Fruit fly (Drosophila melanogaster) whole organism, embryonic: ENCODE data around the gene natalisin.

Experiments
- Abd-B ChIP-seq: fragments of 200-800 bp; sonication (Bioruptor generic); optimal IDR thresholded peaks from 2 replicates; lab custom pipeline; 2018; ENCODE audit warnings: missing biosample characterization, mild to moderate bottlenecking, missing genetic modification characterization, moderate library complexity
- Asciz ChIP-seq: fragments of 200-800 bp; sonication (Bioruptor generic); optimal IDR thresholded peaks from 2 replicates; lab custom pipeline; 2017; ENCODE audit warnings: missing biosample characterization, mild to moderate bottlenecking, missing genetic modification characterization, missing genetic modification reagents
- B-H1 ChIP-seq: fragments of 200-800 bp; sonication (Bioruptor generic); IDR thresholded peaks from 3 replicates; pipeline ENCODE4 v1.3.6; 2022; ENCODE audit warnings: missing biosample characterization, missing genetic modification characterization
- Blimp-1 ChIP-seq: fragments of 200-800 bp; sonication (Bioruptor generic); optimal IDR thresholded peaks from 3 replicates; lab custom pipeline; 2018; ENCODE audit warnings: missing biosample characterization, missing genetic modification characterization, mild to moderate bottlenecking, moderate library complexity, missing genetic modification reagents
- CG10431 ChIP-seq: fragments of 200-800 bp; sonication (Bioruptor generic); optimal IDR thresholded peaks from 3 replicates; lab custom pipeline; 2018; ENCODE audit warnings: missing biosample characterization, mild to moderate bottlenecking, missing genetic modification characterization
- CG10462 ChIP-seq: fragments of 200-800 bp; sonication (Bioruptor generic); optimal IDR thresholded peaks from 2 replicates; lab custom pipeline; 2016; ENCODE audit warnings: missing biosample characterization, missing genetic modification characterization
- CG13894 ChIP-seq: fragments of 200-800 bp; sonication (Bioruptor generic); optimal IDR thresholded peaks from 3 replicates; lab custom pipeline; 2018; ENCODE audit warnings: missing biosample characterization, mild to moderate bottlenecking, missing genetic modification characterization, moderate library complexity
- CG14014 ChIP-seq: fragments of 200-800 bp; sonication (Bioruptor generic); IDR thresholded peaks from 2 replicates; pipeline ENCODE4 v1.3.6; 2022; ENCODE audit warnings: missing biosample characterization, missing genetic modification characterization
- CG16813 ChIP-seq: fragments of 200-800 bp; sonication (Bioruptor generic); IDR thresholded peaks from 3 replicates; pipeline ENCODE4 v1.3.6; 2022; ENCODE audit warnings: missing biosample characterization, missing genetic modification characterization; ENCODE audit not compliant: partially characterized antibody
- CG17612 ChIP-seq: fragments of 200-800 bp; sonication (Bioruptor generic); IDR thresholded peaks from 2 replicates; pipeline ENCODE4 v1.3.6; 2022; ENCODE audit warnings: missing biosample characterization, missing genetic modification characterization
- CG17912 ChIP-seq: fragments of 200-800 bp; sonication (Bioruptor generic); optimal IDR thresholded peaks from 2 replicates; lab custom pipeline; 2018; ENCODE audit warnings: missing biosample characterization, mild to moderate bottlenecking, missing genetic modification characterization
- CG18262 ChIP-seq: fragments of 200-800 bp; optimal IDR thresholded peaks from 3 replicates; lab custom pipeline; 2019; ENCODE audit warnings: missing biosample characterization, mild to moderate bottlenecking, missing genetic modification characterization, moderate library complexity
- CG18619 ChIP-seq: fragments of 200-800 bp; sonication (Bioruptor generic); optimal IDR thresholded peaks from 3 replicates; lab custom pipeline; 2017; ENCODE audit warnings: missing biosample characterization, mild to moderate bottlenecking, missing genetic modification characterization
- CG2120 ChIP-seq: fragments of 200-800 bp; sonication (Bioruptor generic); optimal IDR thresholded peaks from 3 replicates; lab custom pipeline; 2016; ENCODE audit warnings: missing biosample characterization, missing genetic modification characterization
- CG2199 ChIP-seq: fragments of 200-800 bp; sonication (Bioruptor generic); IDR thresholded peaks from 3 replicates; pipeline ENCODE4 v1.3.6; 2022; ENCODE audit warnings: missing biosample characterization, missing genetic modification characterization
- CG4282 ChIP-seq: fragments of 200-800 bp; sonication (Bioruptor generic); optimal IDR thresholded peaks from 2 replicates; lab custom pipeline; 2016; ENCODE audit warnings: missing biosample characterization, missing genetic modification characterization
- CG8765 ChIP-seq: fragments of 200-800 bp; sonication (Bioruptor generic); IDR thresholded peaks from 2 replicates; pipeline ENCODE4 v1.3.6; 2022; ENCODE audit warnings: missing biosample characterization, missing genetic modification characterization
- CTCF ChIP-seq: fragments of 200-800 bp; sonication (Bioruptor generic); optimal IDR thresholded peaks from 2 replicates; lab custom pipeline; 2017; ENCODE audit warnings: missing biosample characterization, mild to moderate bottlenecking, missing genetic modification characterization, moderate library complexity
- Dek ChIP-seq: fragments of 200-800 bp; sonication (Bioruptor generic); optimal IDR thresholded peaks from 3 replicates; lab custom pipeline; 2019; ENCODE audit warnings: missing biosample characterization, mild to moderate bottlenecking, missing genetic modification characterization, moderate library complexity
- Dip2 ChIP-seq: fragments of 200-800 bp; sonication (Bioruptor generic); IDR thresholded peaks from 2 replicates; pipeline ENCODE4 v1.3.6; 2022; ENCODE audit warnings: missing biosample characterization, missing genetic modification characterization
- Dll ChIP-seq: fragments of 200-800 bp; sonication (Bioruptor generic); IDR thresholded peaks from 4 replicates; pipeline ENCODE4 v1.3.6; 2022; ENCODE audit warnings: missing biosample characterization, missing genetic modification characterization; ENCODE audit not compliant: partially characterized antibody
- Dp ChIP-seq: fragments of 200-800 bp; sonication (Bioruptor generic); optimal IDR thresholded peaks from 2 replicates; lab custom pipeline; 2018; ENCODE audit warnings: missing biosample characterization, mild to moderate bottlenecking, missing genetic modification characterization, moderate library complexity
- Elba2 ChIP-seq: fragments of 200-800 bp; sonication (Bioruptor generic); optimal IDR thresholded peaks from 3 replicates; lab custom pipeline; 2016; ENCODE audit warnings: missing biosample characterization, missing genetic modification characterization
- H15 ChIP-seq: fragments of 200-800 bp; sonication (Bioruptor generic); IDR thresholded peaks from 3 replicates; pipeline ENCODE4 v1.3.6; 2022; ENCODE audit warnings: missing biosample characterization, missing genetic modification characterization
- Hey ChIP-seq: fragments of 200-800 bp; sonication (Bioruptor generic); optimal IDR thresholded peaks from 3 replicates; lab custom pipeline; 2018; ENCODE audit warnings: missing biosample characterization, mild to moderate bottlenecking, missing genetic modification characterization
- MBD-R2 ChIP-seq: fragments of 200-800 bp; sonication (Bioruptor generic); IDR thresholded peaks from 2 replicates; pipeline ENCODE4 v1.3.6; 2022; ENCODE audit warnings: missing biosample characterization, missing genetic modification characterization
- Mrtf ChIP-seq: fragments of 200-800 bp; sonication (Bioruptor generic); IDR thresholded peaks from 3 replicates; pipeline ENCODE4 v1.3.6; 2022; ENCODE audit warnings: missing biosample characterization, missing genetic modification characterization
- Myb ChIP-seq: fragments of 200-800 bp; sonication (Bioruptor generic); optimal IDR thresholded peaks from 2 replicates; lab custom pipeline; 2016; ENCODE audit warnings: missing biosample characterization, missing genetic modification characterization
- NC2β ChIP-seq: fragments of 200-800 bp; sonication (Bioruptor generic); optimal IDR thresholded peaks from 2 replicates; lab custom pipeline; 2016; ENCODE audit warnings: missing biosample characterization, missing genetic modification characterization
- Oli ChIP-seq: fragments of 200-800 bp; sonication (Bioruptor generic); optimal IDR thresholded peaks from 2 replicates; lab custom pipeline; 2018; ENCODE audit warnings: missing biosample characterization, mild to moderate bottlenecking, missing genetic modification characterization, moderate library complexity
- Rx ChIP-seq: fragments of 200-800 bp; sonication (Bioruptor generic); IDR thresholded peaks from 2 replicates; pipeline ENCODE4 v1.3.6; 2022; ENCODE audit warnings: missing biosample characterization, missing genetic modification characterization
- Ssrp ChIP-seq: fragments of 200-800 bp; sonication (Bioruptor generic); optimal IDR thresholded peaks from 2 replicates; lab custom pipeline; 2018; ENCODE audit warnings: missing biosample characterization, mild to moderate bottlenecking, missing genetic modification characterization, moderate library complexity
- ato ChIP-seq: fragments of 200-800 bp; sonication (Bioruptor generic); IDR thresholded peaks from 2 replicates; pipeline ENCODE4 v1.3.6; 2022; ENCODE audit warnings: missing biosample characterization, missing genetic modification characterization; ENCODE audit not compliant: partially characterized antibody
- dm ChIP-seq: fragments of 200-800 bp; sonication (Bioruptor generic); optimal IDR thresholded peaks from 3 replicates; lab custom pipeline; 2016; ENCODE audit warnings: missing biosample characterization, missing genetic modification characterization
- en ChIP-seq: fragments of 200-800 bp; sonication (Bioruptor generic); optimal IDR thresholded peaks from 2 replicates; lab custom pipeline; 2016; ENCODE audit warnings: missing biosample characterization, missing genetic modification characterization
- fru ChIP-seq: fragments of >200 bp; optimal IDR thresholded peaks from 2 replicates; lab custom pipeline; 2017
- grau ChIP-seq: fragments of 200-800 bp; optimal IDR thresholded peaks from 3 replicates; lab custom pipeline; 2019; ENCODE audit warnings: missing biosample characterization, mild to moderate bottlenecking, missing genetic modification characterization, moderate library complexity
- hbn ChIP-seq: fragments of 200-800 bp; sonication (Bioruptor generic); IDR thresholded peaks from 2 replicates; pipeline ENCODE4 v1.3.6; 2022; ENCODE audit warnings: missing biosample characterization, missing genetic modification characterization; ENCODE audit not compliant: partially characterized antibody
- kay ChIP-seq: fragments of 200-800 bp; sonication (Bioruptor generic); optimal IDR thresholded peaks from 2 replicates; lab custom pipeline; 2016; ENCODE audit warnings: missing biosample characterization, missing genetic modification characterization
- lbe ChIP-seq: fragments of 200-800 bp; sonication (Bioruptor generic); optimal IDR thresholded peaks from 2 replicates; lab custom pipeline; 2016; ENCODE audit warnings: missing biosample characterization, mild to moderate bottlenecking, missing genetic modification characterization
- mirr ChIP-seq: fragments of 200-800 bp; sonication (Bioruptor generic); optimal IDR thresholded peaks from 3 replicates; lab custom pipeline; 2018; ENCODE audit warnings: missing biosample characterization, mild to moderate bottlenecking, missing genetic modification characterization
- onecut ChIP-seq: fragments of 200-800 bp; sonication (Bioruptor generic); IDR thresholded peaks from 2 replicates; pipeline ENCODE4 v1.3.6; 2022; ENCODE audit warnings: missing biosample characterization, missing genetic modification characterization
- pb ChIP-seq: fragments of 200-800 bp; sonication (Bioruptor generic); optimal IDR thresholded peaks from 3 replicates; lab custom pipeline; 2016; ENCODE audit warnings: missing biosample characterization, missing genetic modification characterization
- ro ChIP-seq: fragments of 200-800 bp; sonication (Bioruptor generic); IDR thresholded peaks from 2 replicates; pipeline ENCODE4 v1.3.6; 2022; ENCODE audit warnings: missing biosample characterization, missing genetic modification characterization
- sens-2 ChIP-seq: fragments of 200-800 bp; sonication (Bioruptor generic); IDR thresholded peaks from 2 replicates; pipeline ENCODE4 v1.3.6; 2022; ENCODE audit warnings: missing biosample characterization, missing genetic modification characterization
- so ChIP-seq: fragments of 200-800 bp; sonication (Bioruptor generic); IDR thresholded peaks from 3 replicates; pipeline ENCODE4 v1.3.6; 2022; ENCODE audit warnings: missing biosample characterization, missing genetic modification characterization
- sob ChIP-seq: fragments of 200-800 bp; sonication (Bioruptor generic); IDR thresholded peaks from 2 replicates; pipeline ENCODE4 v1.3.6; 2022; ENCODE audit warnings: missing biosample characterization, missing genetic modification characterization
- sqz ChIP-seq: fragments of 200-800 bp; sonication (Bioruptor generic); optimal IDR thresholded peaks from 3 replicates; lab custom pipeline; 2018; ENCODE audit warnings: missing biosample characterization, mild to moderate bottlenecking, missing genetic modification characterization
- sug ChIP-seq: fragments of 200-800 bp; optimal IDR thresholded peaks from 2 replicates; lab custom pipeline; 2019; ENCODE audit warnings: missing biosample characterization, mild to moderate bottlenecking, missing genetic modification characterization, moderate library complexity
- tna ChIP-seq: fragments of 200-800 bp; sonication (Bioruptor generic); IDR thresholded peaks from 2 replicates; pipeline ENCODE4 v1.3.6; 2022; ENCODE audit warnings: missing biosample characterization, missing genetic modification characterization; ENCODE audit not compliant: partially characterized antibody
- toy ChIP-seq: fragments of 200-800 bp; sonication (Bioruptor generic); IDR thresholded peaks from 2 replicates; pipeline ENCODE4 v1.3.6; 2022; ENCODE audit warnings: missing biosample characterization, missing genetic modification characterization

Gene natalisin

DNA sequence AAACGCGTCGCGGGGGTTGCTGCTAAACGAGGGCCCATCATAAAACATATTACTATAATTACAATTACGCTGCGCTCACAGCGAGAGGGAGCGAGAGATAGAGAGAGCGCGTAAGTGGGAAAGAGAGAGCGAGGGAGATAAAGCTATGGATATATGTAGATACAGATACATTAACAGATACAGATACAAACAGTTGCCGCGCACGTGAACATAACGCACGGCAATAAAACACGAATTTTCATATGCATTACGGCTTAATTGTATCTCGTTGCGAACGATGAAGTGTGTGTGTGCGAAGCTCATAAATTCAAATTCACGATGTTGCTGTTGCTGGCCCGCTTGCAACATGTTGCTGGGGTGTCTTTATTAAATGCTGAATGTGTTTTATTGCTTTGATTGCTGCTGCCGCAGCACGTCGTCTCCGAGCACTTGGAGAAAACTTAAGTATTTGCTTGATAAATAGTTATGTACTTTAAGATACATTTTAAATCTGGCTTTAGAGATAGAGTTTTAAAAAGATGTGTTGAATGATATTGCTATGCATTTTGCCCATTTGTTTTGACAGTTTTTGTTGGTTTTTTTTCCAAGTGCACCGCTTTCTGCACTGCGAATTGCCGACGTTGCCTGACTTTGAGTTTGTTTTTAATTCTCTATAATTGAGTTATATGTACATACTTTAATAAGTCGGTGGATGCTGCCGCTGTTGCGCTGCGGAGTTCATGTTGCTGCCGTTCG lies 48.0 kb upstream of the natalisin start (continued):
- peak; percentile 25; the same call in 1 of the 2 replicates for TF ChIP-seq ro (GFP tag; lab: Robert Waterston, UW)
- TF ChIP-seq MBD-R2 (GFP tag; lab: Robert Waterston, UW) = 0 out of 2 replicates have a peak, but pooled peaks have one; percentile 25
- TF ChIP-seq kay (GFP tag; lab: Kevin White, UChicago) = no peak
- TF ChIP-seq CG4282 (GFP tag; lab: Kevin White, UChicago) = no peak
- no peak for TF ChIP-seq CG10431 (GFP tag; lab: Kevin White, UChicago)
- TF ChIP-seq Hey (tag; lab: Kevin White, UChicago) = peak; percentile 50
- TF ChIP-seq B-H1 (GFP tag; lab: Robert Waterston, UW) = peak; percentile 82
- no peak for TF ChIP-seq toy
- TF ChIP-seq H15 (GFP tag; lab: Robert Waterston, UW) = peak; percentile 78
- TF ChIP-seq sug (tag; lab: Kevin White, UChicago) = peak; percentile 82
- TF ChIP-seq so = peak; percentile 87
- peak; percentile 85 for TF ChIP-seq CG2120
- peak; percentile 7 for TF ChIP-seq sqz (GFP tag; lab: Kevin White, UChicago)
- TF ChIP-seq CG13894 (tag; lab: Kevin White, UChicago) = no peak
- peak; percentile 66; the same call in 1 of the 2 replicates for TF ChIP-seq sens-2 (GFP tag; lab: Robert Waterston, UW)
- peak; percentile 73 for TF ChIP-seq Blimp-1
- peak; percentile 66 for TF ChIP-seq mirr
- peak; percentile 54 for TF ChIP-seq en (GFP tag; lab: Kevin White, UChicago)
- TF ChIP-seq Dp (GFP tag; lab: Kevin White, UChicago) = no peak
- peak; percentile 54; the same call in 1 of the 2 replicates for TF ChIP-seq CG8765 (GFP tag; lab: Robert Waterston, UW)
- peak; percentile 82 for TF ChIP-seq Rx (GFP tag; lab: Robert Waterston, UW)
- no peak for TF ChIP-seq CTCF
- no peak for TF ChIP-seq ato (GFP tag; lab: Robert Waterston, UW)
- TF ChIP-seq Dek (tag; lab: Kevin White, UChicago) = peak; percentile 66
- no peak for TF ChIP-seq Dip2 (GFP tag; lab: Robert Waterston, UW)
- no peak for TF ChIP-seq Dll
- TF ChIP-seq Asciz (GFP tag; lab: Kevin White, UChicago) = peak; percentile 61
- peak; percentile 85 for TF ChIP-seq CG14014 (GFP tag; lab: Robert Waterston, UW)
- TF ChIP-seq grau (tag; lab: Kevin White, UChicago) = peak; percentile 40
- TF ChIP-seq Oli = peak; percentile 84
- TF ChIP-seq hbn (GFP tag; lab: Robert Waterston, UW) = no peak
- no peak for TF ChIP-seq CG16813 (GFP tag; lab: Robert Waterston, UW)
- TF ChIP-seq CG17612 (GFP tag; lab: Robert Waterston, UW) = peak; percentile 57; the same call in 1 of the 2 replicates
- peak; percentile 80 for TF ChIP-seq Mrtf (GFP tag; lab: Robert Waterston, UW)
- TF ChIP-seq NC2β (GFP tag; lab: Kevin White, UChicago) = peak; percentile 63
- TF ChIP-seq onecut (GFP tag; lab: Robert Waterston, UW) = no peak; the same call in none of the 2 replicates
- TF ChIP-seq pb (GFP tag; lab: Kevin White, UChicago) = peak; percentile 39
- TF ChIP-seq CG17912 (GFP tag; lab: Kevin White, UChicago) = no peak
- no peak for TF ChIP-seq fru (lab: Kevin White, UChicago)
- TF ChIP-seq Ssrp (tag; lab: Kevin White, UChicago) = peak; percentile 81
- peak; percentile 41 for TF ChIP-seq dm (GFP tag; lab: Kevin White, UChicago)
- no peak for TF ChIP-seq Elba2 (GFP tag; lab: Kevin White, UChicago)
- peak; percentile 76 for TF ChIP-seq lbe (GFP tag; lab: Kevin White, UChicago)
- peak; percentile 70 for TF ChIP-seq Abd-B
- peak; percentile 61 for TF ChIP-seq Myb (GFP tag; lab: Kevin White, UChicago)
- no peak for TF ChIP-seq tna
- peak; percentile 55 for TF ChIP-seq CG10462 (GFP tag; lab: Kevin White, UChicago)
- TF ChIP-seq sob (GFP tag; lab: Robert Waterston, UW) = peak; percentile 82
- peak; percentile 58 for TF ChIP-seq CG18262 (tag; lab: Kevin White, UChicago)
- TF ChIP-seq CG18619 (GFP tag; lab: Kevin White, UChicago) = peak; percentile 71
- TF ChIP-seq CG2199 (GFP tag; lab: Robert Waterston, UW) = peak; percentile 80
